Worm (Caenorhabditis elegans) whole organism, L2 larva: Measurements from ENCODE around the gene spp-3.

Experiments
- C34F6.9 ChIP-seq: fragments of 150-350 bp; optimal IDR thresholded peaks from 2 replicates; lab custom pipeline; 2014; ENCODE audit warnings: missing biosample characterization, missing genetic modification characterization
- R02D3.7 ChIP-seq: fragments of 150-350 bp; optimal IDR thresholded peaks from 2 replicates; lab custom pipeline; 2014; ENCODE audit warnings: missing biosample characterization, missing genetic modification characterization
- Y55F3AM.14 ChIP-seq: fragments of 200-800 bp; sonication (Bioruptor generic); optimal IDR thresholded peaks from 2 replicates; lab custom pipeline; 2018; ENCODE audit warnings: mild to moderate bottlenecking, missing genetic modification characterization, missing compliant biosample characterization
- aly-2 ChIP-seq: fragments of 150-350 bp; optimal IDR thresholded peaks from 2 replicates; lab custom pipeline; 2014; ENCODE audit warnings: missing biosample characterization, missing genetic modification characterization
- ama-1 ChIP-seq: fragments of 150-350 bp; optimal IDR thresholded peaks from 2 replicates; lab custom pipeline; 2018; ENCODE audit warnings: inconsistent platforms
- blmp-1 ChIP-seq: sonication (generic microtip); optimal IDR thresholded peaks from 2 replicates; lab custom pipeline; 2017; ENCODE audit warnings: missing genetic modification characterization, mild to moderate bottlenecking, missing compliant biosample characterization, antibody characterized with exemption, moderate library complexity; ENCODE audit not compliant: insufficient read depth
- ceh-16 ChIP-seq: fragments of 150-350 bp; optimal IDR thresholded peaks from 2 replicates; lab custom pipeline; 2014; ENCODE audit warnings: missing biosample characterization, missing genetic modification characterization
- ceh-82 ChIP-seq: fragments of 150-350 bp; optimal IDR thresholded peaks from 2 replicates; lab custom pipeline; 2014; ENCODE audit warnings: missing biosample characterization, missing genetic modification characterization
- egl-27 ChIP-seq: sonication (generic microtip); optimal IDR thresholded peaks from 3 replicates; lab custom pipeline; 2017; ENCODE audit warnings: missing biosample characterization, missing genetic modification reagents, missing genetic modification characterization
- fos-1 ChIP-seq: fragments of 150-350 bp; optimal IDR thresholded peaks from 2 replicates; lab custom pipeline; 2014; ENCODE audit warnings: missing biosample characterization, missing genetic modification characterization
- gmeb-1 ChIP-seq: fragments of 150-350 bp; optimal IDR thresholded peaks from 2 replicates; lab custom pipeline; 2014; ENCODE audit warnings: missing biosample characterization, missing genetic modification characterization
- lin-11 ChIP-seq: fragments of 150-350 bp; sonication (generic microtip); optimal IDR thresholded peaks from 2 replicates; lab custom pipeline; 2014; ENCODE audit warnings: missing biosample characterization, missing genetic modification characterization, inconsistent platforms, mixed read lengths
- lin-13 ChIP-seq: fragments of 150-350 bp; optimal IDR thresholded peaks from 2 replicates; lab custom pipeline; 2014; ENCODE audit warnings: missing biosample characterization, missing genetic modification reagents, missing genetic modification characterization
- lin-39 ChIP-seq: fragments of 150-350 bp; optimal IDR thresholded peaks from 2 replicates; lab custom pipeline; 2014; ENCODE audit warnings: missing biosample characterization, missing genetic modification reagents, missing genetic modification characterization
- mab-5 ChIP-seq: fragments of 150-350 bp; optimal IDR thresholded peaks from 2 replicates; lab custom pipeline; 2014; ENCODE audit warnings: missing biosample characterization, missing genetic modification characterization
- mbf-1 ChIP-seq: sonication (generic microtip); optimal IDR thresholded peaks from 2 replicates; lab custom pipeline; 2017; ENCODE audit warnings: missing biosample characterization, missing genetic modification characterization
- nhr-10 ChIP-seq: sonication (generic microtip); optimal IDR thresholded peaks from 2 replicates; lab custom pipeline; 2017; ENCODE audit warnings: missing biosample characterization, missing genetic modification characterization
- nhr-11 ChIP-seq: fragments of 150-350 bp; optimal IDR thresholded peaks from 2 replicates; lab custom pipeline; 2014; ENCODE audit warnings: missing biosample characterization, missing genetic modification characterization
- nhr-12 ChIP-seq: fragments of 150-350 bp; optimal IDR thresholded peaks from 2 replicates; lab custom pipeline; 2014; ENCODE audit warnings: missing biosample characterization, missing genetic modification characterization
- nhr-21 ChIP-seq: fragments of 150-350 bp; optimal IDR thresholded peaks from 2 replicates; lab custom pipeline; 2014; ENCODE audit warnings: missing biosample characterization, missing genetic modification characterization
- nhr-23 ChIP-seq: fragments of 150-350 bp; optimal IDR thresholded peaks from 2 replicates; lab custom pipeline; 2014; ENCODE audit warnings: missing biosample characterization, missing genetic modification reagents, missing genetic modification characterization
- nhr-237 ChIP-seq: fragments of 150-350 bp; optimal IDR thresholded peaks from 2 replicates; lab custom pipeline; 2014; ENCODE audit warnings: missing biosample characterization, missing genetic modification characterization
- nhr-6 ChIP-seq: fragments of 150-350 bp; optimal IDR thresholded peaks from 2 replicates; lab custom pipeline; 2014; ENCODE audit warnings: missing biosample characterization, missing genetic modification characterization
- skn-1 ChIP-seq: sonication (generic microtip); optimal IDR thresholded peaks from 2 replicates; lab custom pipeline; 2017; ENCODE audit warnings: missing biosample characterization, missing genetic modification characterization
- sma-9 ChIP-seq, 2 experiments: fragments of 150-350 bp in 1 of 2; sonication (generic microtip) in 1 of 2; optimal IDR thresholded peaks; 2 replicates each; lab custom pipeline; 2014 to 2016; ENCODE audit warnings: missing genetic modification characterization in 2 of 2, mild to moderate bottlenecking in 1 of 2, missing biosample characterization in 1 of 2, missing compliant biosample characterization in 1 of 2, missing genetic modification reagents in 1 of 2, moderate library complexity in 1 of 2
- snpc-4 ChIP-seq: fragments of 150-350 bp; optimal IDR thresholded peaks from 2 replicates; lab custom pipeline; 2014; ENCODE audit warnings: missing biosample characterization, missing genetic modification characterization
- unc-55 ChIP-seq: fragments of 150-350 bp; sonication (generic microtip); optimal IDR thresholded peaks from 3 replicates; lab custom pipeline; 2014; ENCODE audit warnings: missing biosample characterization, missing genetic modification reagents, missing genetic modification characterization
- unc-62 ChIP-seq: fragments of 150-350 bp; optimal IDR thresholded peaks from 2 replicates; lab custom pipeline; 2014; ENCODE audit warnings: missing biosample characterization, missing genetic modification reagents, missing genetic modification characterization
- zag-1 ChIP-seq: fragments of 150-350 bp; optimal IDR thresholded peaks from 2 replicates; lab custom pipeline; 2014; ENCODE audit warnings: missing biosample characterization, missing genetic modification characterization

Gene spp-3

ce11 chrX:7281347-7281746 is 33.8 kb downstream of the spp-3 start:
- TF ChIP-seq unc-55 (GFP tag; lab: Kevin White, UChicago) = no peak
- peak; percentile 30 for TF ChIP-seq C34F6.9 (tag; lab: Kevin White, UChicago)
- TF ChIP-seq lin-11 (tag; lab: Kevin White, UChicago) = peak; percentile 12

- no peak for TF ChIP-seq Y55F3AM.14 (GFP tag; lab: Kevin White, UChicago)
- TF ChIP-seq ceh-82 (tag; lab: Kevin White, UChicago) = no peak
- TF ChIP-seq ceh-16 (tag; lab: Kevin White, UChicago) = no peak
- no peak for TF ChIP-seq lin-39 (tag; lab: Kevin White, UChicago)
- TF ChIP-seq, all 48 proteins: peak for 0
Measured at ce11 chrX:7279671-7280389, 35.3 kb downstream of the spp-3 start, which contains the start of gene unc-10. Gene unc-10, minus strand, starts transcription at chrX:7280322.

ce11 chrX:7278095-7278494 is 37.1 kb downstream of the spp-3 start:
- TF ChIP-seq fos-1 (tag; lab: Kevin White, UChicago) (no peak), ama-1 (lab: Kevin White, UChicago) (no peak), mab-5 (tag; lab: Kevin White, UChicago) (no peak), nhr-6 (tag; lab: Kevin White, UChicago) (no peak), aly-2 (tag; lab: Kevin White, UChicago) (no peak), lin-11 (tag; lab: Kevin White, UChicago) (no peak), egl-27 (tag; lab: Kevin White, UChicago) (no peak), blmp-1 (no peak), sma-9 (GFP tag; optimal IDR thresholded peaks at IDR 0.05; lab: Kevin White, UChicago) (no peak), sma-9 (tag; optimal IDR thresholded peaks at IDR 0.05; lab: Kevin White, UChicago) (no peak), ceh-16 (tag; lab: Kevin White, UChicago) (no peak), nhr-237 (tag; lab: Kevin White, UChicago) (no peak), nhr-21 (tag; lab: Kevin White, UChicago) (no peak), Y55F3AM.14 (GFP tag; lab: Kevin White, UChicago) (no peak), unc-62 (GFP tag; lab: Kevin White, UChicago) (no peak)

- TF ChIP-seq nhr-12 (tag; lab: Kevin White, UChicago) (no peak), unc-55 (GFP tag; lab: Kevin White, UChicago) (no peak), ceh-82 (tag; lab: Kevin White, UChicago) (no peak), nhr-6 (tag; lab: Kevin White, UChicago) (no peak), gmeb-1 (no peak), zag-1 (tag; lab: Kevin White, UChicago) (no peak), nhr-23 (tag; lab: Kevin White, UChicago) (no peak)
- TF ChIP-seq, all 48 proteins: peak for 0
Measured at ce11 chrX:7271968-7272367, 43.2 kb downstream of the spp-3 start, which contains the start of gene F46H5.11. Gene F46H5.11, minus strand, starts transcription at chrX:7272068.

ce11 chrX:7269379-7269778 is 45.8 kb downstream of the spp-3 start, which contains the start of gene grd-7:
Gene grd-7, minus strand, starts transcription at chrX:7269479.
- TF ChIP-seq lin-13 (no peak), blmp-1 (no peak), unc-62 (GFP tag; lab: Kevin White, UChicago) (no peak), mbf-1 (tag; lab: Kevin White, UChicago) (no peak)

- TF ChIP-seq nhr-11 (no peak), lin-13 (no peak), lin-11 (tag; lab: Kevin White, UChicago) (no peak), nhr-10 (tag; lab: Kevin White, UChicago) (no peak), R02D3.7 (tag; lab: Kevin White, UChicago) (no peak), sma-9 (GFP tag; optimal IDR thresholded peaks at IDR 0.05; lab: Kevin White, UChicago) (no peak), sma-9 (tag; optimal IDR thresholded peaks at IDR 0.05; lab: Kevin White, UChicago) (no peak), snpc-4 (tag; lab: Kevin White, UChicago) (no peak), mab-5 (tag; lab: Kevin White, UChicago) (no peak), skn-1 (tag; lab: Kevin White, UChicago) (no peak), Y55F3AM.14 (GFP tag; lab: Kevin White, UChicago) (no peak), fos-1 (tag; lab: Kevin White, UChicago) (no peak)
- TF ChIP-seq, all 48 proteins: peak for 0
Measured at ce11 chrX:7268965-7269364, 46.2 kb downstream of the spp-3 start.
